Worm (Caenorhabditis elegans): ENCODE measurements around the gene F48B9.3.

ce11 chrX:2118162-2118561, 46.7 kb upstream of the F48B9.3 start, which contains the start of gene swip-10:
- no peak for TF ChIP-seq nhr-237 (tag; optimal IDR thresholded peaks at IDR 0.05)
- TF ChIP-seq lsy-2 (tag; optimal IDR thresholded peaks at IDR 0.05), result no peak
- TF ChIP-seq elt-3 (tag; optimal IDR thresholded peaks at IDR 0.05), result no peak
- no peak for TF ChIP-seq unc-62 (GFP tag; optimal IDR thresholded peaks at IDR 0.05)
- TF ChIP-seq pha-4 (tag; optimal IDR thresholded peaks at IDR 0.05), result no peak
- TF ChIP-seq mep-1 (tag; optimal IDR thresholded peaks at IDR 0.05), result no peak
- no peak for TF ChIP-seq drap-1 (GFP tag; optimal IDR thresholded peaks at IDR 0.05)
